Fruit fly (Drosophila melanogaster): ENCODE measurements around the gene GATAd.

The GATAd gene

dm6 chr2L:10292066-10292560 is 41.4 kb upstream of the GATAd start, which contains the start of gene Ufd4 (continued):
- TF ChIP-seq CG6854 (GFP tag; optimal IDR thresholded peaks at IDR 0.05) (no peak), gsb-n (tag; optimal IDR thresholded peaks at IDR 0.05) (no peak), Blimp-1 (GFP tag; optimal IDR thresholded peaks at IDR 0.05) (no peak), jumu (GFP tag; optimal IDR thresholded peaks at IDR 0.05) (peak; percentile 36), CG10654 (GFP tag; optimal IDR thresholded peaks at IDR 0.05) (peak; percentile 27), Vsx1 (GFP tag; optimal IDR thresholded peaks at IDR 0.05) (no peak), CG9932 (GFP tag; IDR thresholded peaks at IDR 0.05) (no peak), nmo (GFP tag; optimal IDR thresholded peaks at IDR 0.05) (peak; percentile 75), CG8290 (GFP tag; optimal IDR thresholded peaks at IDR 0.05) (peak; percentile 33), CG8290 (tag; optimal IDR thresholded peaks at IDR 0.05) (no peak), CG17359 (tag; optimal IDR thresholded peaks at IDR 0.05) (peak; percentile 73), CG16863 (GFP tag; optimal IDR thresholded peaks at IDR 0.05) (peak; percentile 63), Dad (GFP tag; optimal IDR thresholded peaks at IDR 0.05) (peak; percentile 54), sug (tag; optimal IDR thresholded peaks at IDR 0.05) (no peak), inv (GFP tag; IDR thresholded peaks at IDR 0.05; ENCODE audit: partially characterized antibody) (no peak), fd3F (GFP tag; optimal IDR thresholded peaks at IDR 0.05) (peak; percentile 60), Gsc (GFP tag; IDR thresholded peaks at IDR 0.05) (no peak), Bteb2 (GFP tag; optimal IDR thresholded peaks at IDR 0.05) (peak; percentile 64), so (GFP tag; IDR thresholded peaks at IDR 0.05) (no peak; the same call in 2 of the 3 replicates), CG7745 (tag; optimal IDR thresholded peaks at IDR 0.05) (peak; percentile 7), vvl (GFP tag; IDR thresholded peaks at IDR 0.05) (peak; percentile 88; the same call in 1 of the 2 replicates), dimm (GFP tag; IDR thresholded peaks at IDR 0.05) (no peak), dati (GFP tag; IDR thresholded peaks at IDR 0.05) (no peak), CG1233 (GFP tag; optimal IDR thresholded peaks at IDR 0.05) (peak; percentile 46), CG18476 (GFP tag; optimal IDR thresholded peaks at IDR 0.05) (peak; percentile 69), CG7372 (GFP tag; IDR thresholded peaks at IDR 0.05) (no peak), hb (GFP tag; IDR thresholded peaks at IDR 0.05; ENCODE audit: partially characterized antibody) (no peak), CG15696 (tag; optimal IDR thresholded peaks at IDR 0.05) (peak; percentile 65), luna (GFP tag; optimal IDR thresholded peaks at IDR 0.05) (no peak), Spps (tag; optimal IDR thresholded peaks at IDR 0.05) (peak; percentile 43), Doc3 (GFP tag; IDR thresholded peaks at IDR 0.05; ENCODE audit: partially characterized antibody) (0 out of 3 replicates have a peak, but pooled peaks have one; percentile 36), twi (tag; optimal IDR thresholded peaks at IDR 0.05) (no peak), ssp (GFP tag; IDR thresholded peaks at IDR 0.05) (no peak; the same call in 1 of the 2 replicates), E2f1 (GFP tag; IDR thresholded peaks at IDR 0.05) (peak; percentile 64; the same call in 1 of the 2 replicates), CHES-1-like (GFP tag; optimal IDR thresholded peaks at IDR 0.05) (peak; percentile 42), knrl (GFP tag; IDR thresholded peaks at IDR 0.05; ENCODE audit: partially characterized antibody) (no peak), CG7271 (tag; optimal IDR thresholded peaks at IDR 0.05) (peak; percentile 45), fd102C (GFP tag; optimal IDR thresholded peaks at IDR 0.05) (no peak), Ets97D (GFP tag; optimal IDR thresholded peaks at IDR 0.05) (peak; percentile 50), Scr (GFP tag; IDR thresholded peaks at IDR 0.05; ENCODE audit: partially characterized antibody) (peak; percentile 55), CG31365 (tag; optimal IDR thresholded peaks at IDR 0.05) (no peak), CG8281 (tag; optimal IDR thresholded peaks at IDR 0.05) (no peak), Dp (GFP tag; optimal IDR thresholded peaks at IDR 0.05) (peak; percentile 16), Six4 (GFP tag; optimal IDR thresholded peaks at IDR 0.05) (peak; percentile 29), tna (GFP tag; IDR thresholded peaks at IDR 0.05; ENCODE audit: partially characterized antibody) (no peak), CG13296 (GFP tag; optimal IDR thresholded peaks at IDR 0.05) (peak; percentile 76), CG31224 (GFP tag; IDR thresholded peaks at IDR 0.05) (no peak), lmd (GFP tag; IDR thresholded peaks at IDR 0.05) (no peak), CG34422 (GFP tag; IDR thresholded peaks at IDR 0.05) (no peak), emc (GFP tag; optimal IDR thresholded peaks at IDR 0.05) (peak; percentile 5)

Data from whole organism, embryonic.